Worm (Caenorhabditis elegans) whole organism, L1 larva: ENCODE results near the gene nhr-155.

Experiments used
- fos-1 ChIP-seq: fragments of 150-350 bp; optimal IDR thresholded peaks from 2 replicates; lab custom pipeline; 2014; ENCODE audit warnings: missing biosample characterization, missing genetic modification characterization
- grh-1 ChIP-seq: fragments of 200-800 bp; sonication (Bioruptor generic); IDR thresholded peaks from 2 replicates; pipeline ENCODE4 v1.3.6; 2022; ENCODE audit warnings: missing genetic modification reagents, missing genetic modification characterization, missing compliant biosample characterization
- nhr-237 ChIP-seq: fragments of 150-350 bp; optimal IDR thresholded peaks from 2 replicates; lab custom pipeline; 2014; ENCODE audit warnings: missing biosample characterization, missing genetic modification characterization
- sox-4 ChIP-seq: sonication (generic microtip); optimal IDR thresholded peaks from 2 replicates; lab custom pipeline; 2016; ENCODE audit warnings: missing genetic modification characterization, missing compliant biosample characterization
- unc-130 ChIP-seq: fragments of 150-350 bp; optimal IDR thresholded peaks from 2 replicates; lab custom pipeline; 2017; ENCODE audit warnings: missing biosample characterization, missing genetic modification characterization, inconsistent platforms
- ztf-11 ChIP-seq, 2 experiments: sonication (generic microtip); optimal IDR thresholded peaks; 2 replicates each; lab custom pipeline; 2016 to 2017; ENCODE audit warnings: missing genetic modification characterization in 2 of 2, missing biosample characterization in 1 of 2, missing compliant biosample characterization in 1 of 2

DNA sequence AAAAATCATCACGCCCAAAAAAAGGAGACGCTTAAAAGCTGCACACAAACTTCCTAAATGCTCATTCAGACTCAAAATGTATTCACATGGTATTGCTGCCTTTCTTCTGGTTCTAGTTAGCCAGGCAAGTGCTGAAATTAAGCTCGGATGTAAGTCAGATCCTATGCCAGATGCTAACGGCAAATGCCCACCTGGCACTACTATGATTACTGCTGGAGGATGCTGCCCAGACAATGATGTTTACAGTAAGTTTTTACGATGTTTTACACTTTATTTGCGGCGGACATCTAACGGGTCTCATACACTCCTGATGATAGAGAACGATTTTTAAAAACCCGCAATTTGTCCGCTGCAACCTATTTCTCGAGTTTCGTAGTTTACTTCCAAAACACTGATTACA is 2.7 kb upstream of the nhr-155 start, which contains the start of gene C14C6.5:
- no peak for TF ChIP-seq sox-4 (tag; lab: Kevin White, UChicago)
- TF ChIP-seq nhr-237 (tag; lab: Kevin White, UChicago): no peak
- TF ChIP-seq grh-1 (GFP tag; lab: Robert Waterston, UW): no peak
- TF ChIP-seq fos-1: no peak
- no peak for TF ChIP-seq ztf-11 (tag; optimal IDR thresholded peaks at IDR 0.05; lab: Kevin White, UChicago)
- no peak for TF ChIP-seq unc-130
